Worm (Caenorhabditis elegans) whole organism, mixed stage, embryonic: Measurements from ENCODE around the gene spop-1.

Experiments
- blmp-1 ChIP-seq: fragments of 150-350 bp; optimal IDR thresholded peaks from 2 replicates; lab custom pipeline; 2014; ENCODE audit warnings: missing biosample characterization, missing genetic modification characterization
- ces-1 ChIP-seq: fragments of 150-350 bp; optimal IDR thresholded peaks from 2 replicates; lab custom pipeline; 2014; ENCODE audit warnings: missing biosample characterization, missing genetic modification reagents, missing genetic modification characterization
- elt-1 ChIP-seq: sonication (generic microtip); optimal IDR thresholded peaks from 2 replicates; lab custom pipeline; 2017; ENCODE audit warnings: missing genetic modification characterization, mild to moderate bottlenecking, missing compliant biosample characterization, antibody characterized with exemption, moderate library complexity, borderline replicate concordance; ENCODE audit not compliant: insufficient read depth
- lin-13 ChIP-seq: fragments of 150-350 bp; optimal IDR thresholded peaks from 2 replicates; lab custom pipeline; 2014; ENCODE audit warnings: missing biosample characterization, missing genetic modification characterization
- lsy-2 ChIP-seq: fragments of 150-350 bp; optimal IDR thresholded peaks from 2 replicates; lab custom pipeline; 2014; ENCODE audit warnings: missing biosample characterization, missing genetic modification characterization
- mls-2 ChIP-seq: sonication (generic microtip); optimal IDR thresholded peaks from 2 replicates; lab custom pipeline; 2016; ENCODE audit warnings: mild to moderate bottlenecking, missing genetic modification characterization, moderate library complexity, missing compliant biosample characterization
- nhr-12 ChIP-seq: fragments of 150-350 bp; optimal IDR thresholded peaks from 2 replicates; lab custom pipeline; 2014; ENCODE audit warnings: missing biosample characterization, missing genetic modification characterization
- nhr-237 ChIP-seq: fragments of 150-350 bp; optimal IDR thresholded peaks from 2 replicates; lab custom pipeline; 2014; ENCODE audit warnings: missing biosample characterization, missing genetic modification characterization
- pha-4 ChIP-seq: fragments of 150-350 bp; optimal IDR thresholded peaks from 2 replicates; lab custom pipeline; 2018; ENCODE audit warnings: missing biosample characterization, missing genetic modification reagents, missing genetic modification characterization
- snpc-4 ChIP-seq: fragments of 150-350 bp; optimal IDR thresholded peaks from 2 replicates; lab custom pipeline; 2014; ENCODE audit warnings: missing biosample characterization, missing genetic modification characterization
- sptf-1 ChIP-seq: sonication (generic microtip); optimal IDR thresholded peaks from 2 replicates; lab custom pipeline; 2017; ENCODE audit warnings: mild to moderate bottlenecking, missing genetic modification characterization, moderate library complexity, missing compliant biosample characterization
- unc-39 ChIP-seq: fragments of 150-350 bp; optimal IDR thresholded peaks from 2 replicates; lab custom pipeline; 2014; ENCODE audit warnings: missing biosample characterization, missing genetic modification characterization
- unc-62 ChIP-seq: fragments of 150-350 bp; optimal IDR thresholded peaks from 2 replicates; lab custom pipeline; 2014; ENCODE audit warnings: missing biosample characterization, missing genetic modification reagents, missing genetic modification characterization

DNA sequence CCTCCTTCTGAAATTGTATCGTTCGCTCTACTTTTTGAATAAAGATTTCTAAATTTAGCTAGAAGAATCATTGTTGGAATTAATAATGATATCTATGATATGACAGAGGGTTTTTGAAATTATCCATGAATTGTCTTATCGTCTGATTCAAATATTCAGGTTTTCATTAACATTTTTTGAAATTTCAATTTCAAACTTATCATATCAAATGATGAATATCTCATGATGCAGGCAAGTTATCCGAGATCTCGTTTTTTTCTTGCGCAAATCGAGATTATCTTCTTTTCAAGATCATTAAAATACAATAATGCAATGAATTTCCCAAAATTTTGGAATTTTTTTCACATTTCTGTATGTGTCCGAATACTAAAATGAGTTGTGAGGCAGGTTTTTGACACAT is at the start of gene spop-1:
- TF ChIP-seq blmp-1 (tag; lab: Kevin White, UChicago), result no peak
- no peak for TF ChIP-seq lsy-2 (tag; lab: Kevin White, UChicago)
- no peak for TF ChIP-seq lin-13 (tag; lab: Kevin White, UChicago)
- no peak for TF ChIP-seq mls-2 (tag; lab: Kevin White, UChicago)
- no peak for TF ChIP-seq nhr-12 (tag; lab: Kevin White, UChicago)
- TF ChIP-seq nhr-237 (tag; lab: Kevin White, UChicago), result no peak
- no peak for TF ChIP-seq elt-1
- TF ChIP-seq pha-4 (tag; lab: Kevin White, UChicago), result no peak
- no peak for TF ChIP-seq unc-62 (GFP tag; lab: Kevin White, UChicago)
- TF ChIP-seq sptf-1 (tag; lab: Kevin White, UChicago), result no peak
- TF ChIP-seq snpc-4 (tag; lab: Kevin White, UChicago), result no peak
- TF ChIP-seq unc-39 (tag; lab: Kevin White, UChicago), result no peak
- no peak for TF ChIP-seq ces-1
